Worm (Caenorhabditis elegans) whole organism, midembryonic: ENCODE data around the gene C35D10.10.

Source experiments
- T22C8.4 ChIP-seq: fragments of 200-800 bp; sonication (Bioruptor generic); IDR thresholded peaks from 2 replicates; pipeline ENCODE4 v1.3.6; 2022; ENCODE audit warnings: missing genetic modification characterization, missing compliant biosample characterization
- cog-1 ChIP-seq: sonication (generic microtip); optimal IDR thresholded peaks from 2 replicates; lab custom pipeline; 2016; ENCODE audit warnings: missing genetic modification characterization, missing compliant biosample characterization
- flt-1 ChIP-seq: fragments of 200-800 bp; sonication (Bioruptor generic); IDR thresholded peaks from 2 replicates; pipeline ENCODE4 v1.3.6; 2022; ENCODE audit warnings: missing genetic modification characterization, missing compliant biosample characterization
- klf-2 ChIP-seq: fragments of 200-800 bp; sonication (Bioruptor generic); conservative IDR thresholded peaks from 2 replicates; pipeline ENCODE4 v1.3.6; 2022; ENCODE audit warnings: missing genetic modification reagents, missing genetic modification characterization, missing compliant biosample characterization
- med-1 ChIP-seq: sonication (generic microtip); optimal IDR thresholded peaks from 2 replicates; lab custom pipeline; 2017; ENCODE audit warnings: missing genetic modification characterization, mild to moderate bottlenecking, missing compliant biosample characterization, antibody characterized with exemption, missing genetic modification reagents; ENCODE audit not compliant: insufficient read depth
- ref-1 ChIP-seq: fragments of 200-800 bp; sonication (Bioruptor generic); conservative IDR thresholded peaks from 2 replicates; pipeline ENCODE4 v1.3.6; 2022; ENCODE audit warnings: missing genetic modification reagents, missing genetic modification characterization, missing compliant biosample characterization
- ztf-23 ChIP-seq: fragments of 200-800 bp; sonication (Bioruptor generic); IDR thresholded peaks from 2 replicates; pipeline ENCODE4 v1.3.6; 2022; ENCODE audit warnings: missing genetic modification reagents, missing genetic modification characterization, missing compliant biosample characterization
- ztf-29 ChIP-seq: fragments of 200-800 bp; sonication (Bioruptor generic); IDR thresholded peaks from 2 replicates; pipeline ENCODE4 v1.3.6; 2022; ENCODE audit warnings: missing genetic modification reagents, missing genetic modification characterization, missing compliant biosample characterization

ce11 chrIII:4852025-4852424 lies 9.6 kb downstream of the C35D10.10 start, which contains the start of gene ced-4:
- TF ChIP-seq ref-1 (no peak), med-1 (GFP tag; lab: Kevin White, UChicago) (no peak), flt-1 (GFP tag; lab: Robert Waterston, UW) (no peak), ztf-29 (no peak), cog-1 (tag; lab: Kevin White, UChicago) (no peak), T22C8.4 (GFP tag; lab: Robert Waterston, UW) (no peak), klf-2 (GFP tag; lab: Robert Waterston, UW) (no peak), ztf-23 (GFP tag; lab: Robert Waterston, UW) (no peak)
